Fruit fly (Drosophila melanogaster) ovary, adult (tissue): ENCODE data around the gene Cht5.

Experiments
- CG17801 ChIP-seq: fragments of 200-800 bp; optimal IDR thresholded peaks from 2 replicates; lab custom pipeline; 2019; ENCODE audit warnings: missing biosample characterization, mild to moderate bottlenecking, missing genetic modification characterization, moderate library complexity; ENCODE audit not compliant: partially characterized antibody

Cht5 gene

dm6 chr3R:13809261-13809660 is 41.9 kb downstream of the Cht5 start:
- no peak for TF ChIP-seq CG17801

dm6 chr3R:13810308-13810707 is 43.0 kb downstream of the Cht5 start:
- no peak for TF ChIP-seq CG17801

DNA sequence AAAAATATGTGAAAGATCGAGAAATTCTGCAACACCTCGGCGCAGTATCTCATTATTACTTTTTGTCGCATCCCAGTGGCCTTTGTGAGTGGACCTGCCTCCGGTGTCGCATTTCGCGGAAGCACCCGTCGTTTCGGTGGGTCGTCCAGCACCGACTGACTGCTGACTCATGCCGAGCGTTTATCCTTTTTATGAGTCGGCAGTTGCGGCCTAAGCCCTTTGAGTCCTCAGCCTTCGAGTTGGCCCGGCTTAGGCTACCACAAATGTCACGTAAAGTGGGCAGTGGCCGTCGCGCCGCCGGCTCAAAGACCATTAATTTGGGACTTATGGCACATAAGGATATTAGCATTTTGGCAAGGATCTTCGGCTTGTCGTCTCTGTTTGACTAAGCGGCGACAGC is 44.4 kb downstream of the Cht5 start:
- no peak for TF ChIP-seq CG17801

DNA sequence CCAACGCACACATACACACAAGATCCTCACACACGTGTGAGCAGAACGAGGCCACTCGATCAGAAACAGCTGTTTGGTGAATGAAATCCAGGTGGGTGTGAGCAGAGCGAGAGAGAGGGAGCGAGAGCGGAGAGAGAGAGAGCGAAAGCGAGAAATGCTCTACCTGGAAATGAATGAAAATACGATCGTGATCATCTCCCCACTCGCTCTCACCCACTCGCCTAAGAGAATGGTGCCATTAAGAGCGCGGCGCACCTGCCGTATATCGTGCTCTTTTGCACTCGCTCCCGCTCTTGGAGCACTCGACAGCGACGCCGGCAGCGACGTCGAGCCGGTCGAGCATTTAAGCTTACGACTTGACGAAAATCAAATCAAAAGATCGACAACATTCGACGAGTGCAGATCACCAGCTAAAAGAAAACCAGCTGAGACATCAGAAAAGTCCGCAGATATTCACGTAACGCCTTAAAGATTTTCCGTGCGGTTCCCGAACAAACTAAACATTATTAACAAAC is 45.4 kb downstream of the Cht5 start, which contains the start of the genes tal-1A, tal-2A, tal-3A and tal-AA:
TSS of gene tal-1A (plus strand) at position 374 of the 515 bp plus-strand sequence.
TSS of gene tal-2A (plus strand) at position 374 of the 515 bp plus-strand sequence.
TSS of gene tal-3A (plus strand) at position 374 of the 515 bp plus-strand sequence.
TSS of gene tal-AA (plus strand) at position 374 of the 515 bp plus-strand sequence.
- peak; percentile 52 for TF ChIP-seq CG17801

- no peak for TF ChIP-seq CG17801
Measured at dm6 chr3R:13815022-13815440, 47.7 kb downstream of the Cht5 start.

DNA sequence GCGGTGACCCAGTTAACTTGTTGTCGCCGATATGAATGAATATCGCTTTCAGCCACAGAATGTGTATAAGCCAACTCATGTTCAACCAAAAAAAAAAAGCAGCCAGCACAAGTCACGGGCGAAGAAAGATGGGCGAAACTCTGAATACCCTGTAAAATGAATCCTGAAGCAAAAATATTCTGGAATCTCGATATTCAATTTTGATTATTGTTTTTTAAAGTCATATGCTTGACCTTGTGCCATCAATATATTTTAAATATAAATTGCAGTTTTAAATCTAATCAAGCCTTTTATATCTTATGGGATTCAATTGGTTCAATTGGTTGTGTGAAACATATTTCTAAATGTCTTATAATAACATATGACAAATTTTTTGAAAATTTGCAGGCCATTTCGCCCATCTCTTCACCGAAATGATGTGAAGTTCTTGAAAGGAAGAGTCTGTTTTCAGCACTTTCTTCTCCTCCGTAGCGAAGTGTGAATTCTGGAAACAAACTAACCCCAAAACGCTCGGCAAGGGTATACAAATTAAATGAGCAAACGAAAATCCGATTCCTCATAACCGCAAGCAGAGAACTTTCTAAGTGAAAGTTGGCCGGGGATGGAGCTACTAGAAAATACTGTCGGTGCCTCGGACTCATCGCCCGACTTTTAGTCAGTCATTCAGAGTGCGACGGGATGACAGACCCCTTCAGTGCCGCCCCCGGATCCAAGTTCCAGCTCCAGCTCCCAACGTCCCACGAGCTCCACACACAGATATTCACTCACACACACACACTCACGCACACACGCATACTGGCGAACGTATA is 48.4 kb downstream of the Cht5 start:
- no peak for TF ChIP-seq CG17801

DNA sequence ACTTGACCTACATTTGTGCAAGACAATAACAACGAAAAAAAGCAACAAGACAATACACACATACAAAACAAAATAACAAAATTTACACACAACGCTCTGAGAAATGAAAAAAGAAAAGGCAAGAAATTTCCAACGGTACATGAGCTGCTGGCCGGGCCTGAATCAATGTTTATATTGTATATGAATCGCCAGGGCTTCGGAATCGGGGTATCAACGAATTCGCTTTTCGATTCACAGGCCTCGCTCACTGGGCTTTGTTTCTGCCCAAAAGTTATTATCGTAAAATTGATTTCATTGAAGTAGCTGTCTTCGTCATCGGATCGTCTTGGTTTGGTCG is 49.0 kb downstream of the Cht5 start:
- TF ChIP-seq CG17801 = peak; percentile 69

DNA sequence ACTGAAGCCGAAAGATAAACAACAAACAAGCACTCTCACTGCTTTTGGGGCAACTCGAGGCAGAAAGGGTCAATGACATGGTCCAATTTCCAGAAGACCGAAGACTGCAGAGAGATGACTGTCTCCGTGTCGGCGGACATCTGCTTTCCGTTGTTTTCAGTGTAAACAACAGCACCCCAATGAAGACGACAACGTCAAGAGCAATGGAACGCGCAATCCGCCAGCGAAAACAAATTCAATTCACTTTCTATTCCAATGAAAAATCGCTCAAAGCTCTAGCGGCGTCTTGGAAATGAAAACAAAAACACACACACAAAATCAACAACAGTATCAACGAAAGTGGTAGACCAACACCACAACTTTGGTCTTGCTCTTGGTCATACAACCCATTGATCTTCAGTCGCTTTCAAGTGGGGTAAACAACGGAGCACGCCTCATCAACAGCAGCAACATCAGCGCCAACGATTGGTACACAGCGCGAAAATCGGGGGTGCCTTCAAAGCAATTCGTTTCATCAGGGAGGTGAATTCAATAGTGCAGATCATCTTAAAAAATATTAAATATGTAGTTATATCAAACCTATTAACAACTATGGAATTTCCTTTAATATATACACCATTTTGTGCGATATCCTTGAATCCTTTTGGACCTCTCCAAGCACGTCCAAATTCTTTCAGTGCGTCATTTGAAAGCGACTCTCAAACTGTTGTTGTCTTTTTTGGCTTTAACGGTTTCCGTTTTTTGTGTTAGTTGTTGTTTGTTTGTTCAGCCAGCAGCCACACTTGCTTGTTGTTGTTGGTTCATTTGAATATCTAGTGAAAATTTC is 50.3 kb downstream of the Cht5 start:
- TF ChIP-seq CG17801 = no peak

DNA sequence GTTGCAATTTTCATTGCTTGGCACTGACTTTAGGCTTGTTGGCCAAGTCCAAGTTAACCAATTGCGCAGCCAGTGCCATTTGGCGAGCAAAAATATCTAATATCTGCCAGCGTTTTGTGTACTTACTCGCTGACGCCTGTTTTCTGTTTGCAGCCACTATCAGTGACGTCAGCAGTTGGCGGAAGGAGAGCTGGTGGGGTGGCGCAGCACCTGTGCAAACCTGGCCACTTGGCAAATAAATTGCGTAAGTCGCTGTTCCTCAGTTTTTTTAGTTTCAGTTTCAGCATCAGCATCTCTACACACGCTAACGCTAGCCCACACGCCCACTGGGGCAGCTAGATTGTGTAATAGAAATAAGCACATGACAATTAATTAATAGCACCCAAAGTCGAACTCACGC is 51.7 kb downstream of the Cht5 start:
- TF ChIP-seq CG17801 = no peak
